Worm (Caenorhabditis elegans): ENCODE results near the gene C29A12.1.

C29A12.1 gene

DNA sequence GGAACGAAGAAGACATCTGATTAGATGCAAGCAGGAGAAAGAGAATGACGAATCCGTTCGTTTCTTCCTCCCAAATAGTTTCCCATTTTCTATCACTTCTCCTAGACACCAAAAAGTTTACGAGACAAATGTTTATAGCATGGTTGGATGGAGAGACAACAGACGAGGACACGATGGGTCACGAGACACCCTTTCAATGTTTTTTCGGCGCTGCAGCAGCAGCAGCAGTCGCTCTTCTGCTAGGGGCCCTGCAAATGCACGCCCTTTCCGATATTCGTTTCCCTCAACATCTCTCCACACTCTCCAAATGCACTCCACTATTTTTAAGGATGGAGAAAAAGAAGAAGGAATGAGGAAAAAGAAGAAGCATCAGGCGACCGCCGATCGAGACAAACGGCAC lies 45.1 kb upstream of the C29A12.1 start:
- TF ChIP-seq unc-39 (tag; optimal IDR thresholded peaks at IDR 0.05) = no peak
- TF ChIP-seq cnd-1 (tag; optimal IDR thresholded peaks at IDR 0.05) = no peak
- no peak for TF ChIP-seq snpc-4 (tag; optimal IDR thresholded peaks at IDR 0.05)
- TF ChIP-seq mab-5 (tag; optimal IDR thresholded peaks at IDR 0.05) = no peak
- no peak for TF ChIP-seq lsy-2 (tag; optimal IDR thresholded peaks at IDR 0.05)
- no peak for TF ChIP-seq elt-3 (tag; optimal IDR thresholded peaks at IDR 0.05)
- TF ChIP-seq pha-4 (tag; optimal IDR thresholded peaks at IDR 0.05) = no peak
- no peak for TF ChIP-seq zip-8 (tag; optimal IDR thresholded peaks at IDR 0.05)
- no peak for TF ChIP-seq ceh-43 (GFP tag; optimal IDR thresholded peaks at IDR 0.05)
- peak; percentile 27 for TF ChIP-seq unc-62 (GFP tag; optimal IDR thresholded peaks at IDR 0.05)
- TF ChIP-seq nhr-2 (tag; optimal IDR thresholded peaks at IDR 0.05) = no peak
- TF ChIP-seq nhr-76 (tag; optimal IDR thresholded peaks at IDR 0.05) = no peak
- no peak for TF ChIP-seq blmp-1 (tag; optimal IDR thresholded peaks at IDR 0.05)
- TF ChIP-seq ztf-11 (tag; optimal IDR thresholded peaks at IDR 0.05) = no peak
- TF ChIP-seq ceh-83 (GFP tag; optimal IDR thresholded peaks at IDR 0.05) = no peak
- no peak for TF ChIP-seq ceh-39 (tag; optimal IDR thresholded peaks at IDR 0.05)
- no peak for TF ChIP-seq sem-2 (GFP tag; optimal IDR thresholded peaks at IDR 0.05)
- TF ChIP-seq lin-32 (GFP tag; optimal IDR thresholded peaks at IDR 0.05) = no peak
- no peak for TF ChIP-seq nhr-28 (tag; optimal IDR thresholded peaks at IDR 0.05)
- no peak for TF ChIP-seq tbx-8 (GFP tag; optimal IDR thresholded peaks at IDR 0.05)
- TF ChIP-seq hlh-1 (tag; optimal IDR thresholded peaks at IDR 0.05) = peak; percentile 59
- peak; percentile 96 for TF ChIP-seq unc-120 (tag; optimal IDR thresholded peaks at IDR 0.05; ENCODE audit: poor library complexity, severe bottlenecking)
- TF ChIP-seq sptf-1 (tag; optimal IDR thresholded peaks at IDR 0.05) = peak; percentile 3
- TF ChIP-seq elt-1 (tag; optimal IDR thresholded peaks at IDR 0.05; ENCODE audit: borderline replicate concordance, insufficient read depth) = no peak
- no peak for TF ChIP-seq nhr-12 (tag; optimal IDR thresholded peaks at IDR 0.05)
- peak; percentile 3 for TF ChIP-seq ces-1 (GFP tag; optimal IDR thresholded peaks at IDR 0.05)
- TF ChIP-seq mls-2 (tag; optimal IDR thresholded peaks at IDR 0.05) = peak; percentile 48
- TF ChIP-seq nhr-237 (tag; optimal IDR thresholded peaks at IDR 0.05) = no peak
- no peak for TF ChIP-seq ham-2 (GFP tag; optimal IDR thresholded peaks at IDR 0.05)
- TF ChIP-seq drap-1 (GFP tag; optimal IDR thresholded peaks at IDR 0.05) = peak; percentile 24
- TF ChIP-seq M03D4.4 (tag; optimal IDR thresholded peaks at IDR 0.05) = peak; percentile 44

DNA sequence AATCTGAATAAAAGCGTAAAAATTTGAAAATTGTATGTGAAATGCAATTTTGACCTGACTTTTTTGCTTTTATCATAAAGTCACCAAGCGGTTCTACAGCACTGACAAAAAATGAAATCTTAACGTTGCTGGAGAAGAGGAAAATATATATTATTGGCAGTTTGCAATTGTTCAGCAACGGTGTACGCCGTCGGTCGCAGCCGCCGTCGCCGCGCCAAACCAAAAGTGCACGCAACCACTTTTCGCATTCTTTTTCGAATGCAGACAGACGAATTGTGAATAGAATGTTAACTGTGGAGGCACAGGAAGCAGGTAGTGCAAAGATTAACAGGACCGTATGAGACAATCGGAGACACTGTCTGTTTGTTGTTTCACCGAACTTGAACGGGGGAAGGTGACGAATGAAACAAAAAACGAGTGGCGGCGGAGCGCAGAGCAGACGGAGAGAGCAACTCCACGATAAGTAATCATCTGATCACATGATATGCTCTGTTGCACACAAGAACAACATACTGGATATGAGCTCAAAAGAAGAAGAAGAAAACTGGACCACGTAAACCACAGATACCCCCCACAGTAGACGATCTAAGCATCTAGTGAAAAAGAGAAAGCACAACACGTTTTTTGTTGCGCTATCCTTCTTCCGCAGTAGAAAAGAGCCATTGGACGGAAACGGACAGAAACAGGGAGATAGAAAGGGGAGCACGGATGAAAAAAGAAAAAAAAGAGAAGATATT lies 43.8 kb upstream of the C29A12.1 start:
- TF ChIP-seq unc-120 (tag; optimal IDR thresholded peaks at IDR 0.05; ENCODE audit: poor library complexity, severe bottlenecking) (peak; percentile 77), ceh-83 (GFP tag; optimal IDR thresholded peaks at IDR 0.05) (no peak)

ce11 chrV:10855363-10855762 lies 42.1 kb upstream of the C29A12.1 start:
- TF ChIP-seq mab-5 (tag; optimal IDR thresholded peaks at IDR 0.05) (no peak), ceh-43 (GFP tag; optimal IDR thresholded peaks at IDR 0.05) (no peak), mep-1 (tag; optimal IDR thresholded peaks at IDR 0.05) (no peak), unc-120 (tag; optimal IDR thresholded peaks at IDR 0.05; ENCODE audit: poor library complexity, severe bottlenecking) (no peak), cnd-1 (tag; optimal IDR thresholded peaks at IDR 0.05) (no peak), zip-8 (tag; optimal IDR thresholded peaks at IDR 0.05) (no peak), ces-1 (GFP tag; optimal IDR thresholded peaks at IDR 0.05) (no peak), tbx-8 (GFP tag; optimal IDR thresholded peaks at IDR 0.05) (no peak), elt-1 (tag; optimal IDR thresholded peaks at IDR 0.05; ENCODE audit: borderline replicate concordance, insufficient read depth) (no peak), nhr-2 (tag; optimal IDR thresholded peaks at IDR 0.05) (no peak), unc-39 (tag; optimal IDR thresholded peaks at IDR 0.05) (no peak), lsy-2 (tag; optimal IDR thresholded peaks at IDR 0.05) (no peak)

DNA sequence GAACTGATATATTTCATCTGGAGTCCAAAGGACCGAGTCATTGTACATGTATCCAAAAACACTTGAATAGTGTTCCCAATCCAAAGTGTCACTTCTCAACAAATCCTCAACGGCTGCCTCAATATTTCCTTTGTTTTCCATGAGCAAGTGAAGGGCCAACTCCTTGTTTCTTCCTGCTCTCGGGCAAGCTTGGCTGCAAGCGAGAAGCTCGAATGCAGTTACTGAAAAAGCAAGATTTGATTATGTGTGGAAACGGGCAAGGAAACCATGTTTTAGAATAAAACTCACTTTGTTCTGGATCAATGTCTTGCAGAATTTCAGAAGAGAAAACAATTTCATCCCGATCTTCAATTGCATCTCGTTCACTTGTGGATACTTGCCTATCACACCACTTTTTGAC lies 40.9 kb upstream of the C29A12.1 start:
- TF ChIP-seq ces-1 (GFP tag; optimal IDR thresholded peaks at IDR 0.05) (peak; percentile 66), drap-1 (GFP tag; optimal IDR thresholded peaks at IDR 0.05) (no peak)

DNA sequence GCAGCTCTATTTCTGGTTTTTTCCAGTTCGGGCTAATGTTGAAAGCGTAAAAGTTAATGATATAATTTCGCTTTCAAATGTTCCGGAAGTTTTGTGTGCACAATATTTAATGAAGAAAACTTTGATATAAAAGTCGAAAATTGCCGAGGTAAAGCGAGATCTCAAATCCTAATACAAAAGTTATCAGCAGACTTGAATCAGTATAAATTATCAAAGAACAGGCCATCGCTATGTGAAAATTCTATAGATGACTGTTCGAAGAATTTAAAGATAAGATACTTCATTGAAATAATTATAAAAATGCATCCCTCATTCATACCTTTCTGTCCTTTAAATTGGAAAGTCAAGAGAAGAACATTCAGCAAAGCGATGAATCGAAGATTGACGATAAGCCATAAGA lies 33.6 kb upstream of the C29A12.1 start, which contains the start of gene C29A12.6:
TSS of gene C29A12.6 (plus strand) at position 301 of the 400 bp plus-strand sequence.
- no peak for TF ChIP-seq sptf-1 (tag; optimal IDR thresholded peaks at IDR 0.05)
- no peak for TF ChIP-seq nhr-12 (tag; optimal IDR thresholded peaks at IDR 0.05)
- TF ChIP-seq M03D4.4 (tag; optimal IDR thresholded peaks at IDR 0.05) = no peak

All from whole organism, mixed stage, embryonic.